Fruit fly (Drosophila melanogaster): ENCODE results near the gene neo.

Gene neo

DNA sequence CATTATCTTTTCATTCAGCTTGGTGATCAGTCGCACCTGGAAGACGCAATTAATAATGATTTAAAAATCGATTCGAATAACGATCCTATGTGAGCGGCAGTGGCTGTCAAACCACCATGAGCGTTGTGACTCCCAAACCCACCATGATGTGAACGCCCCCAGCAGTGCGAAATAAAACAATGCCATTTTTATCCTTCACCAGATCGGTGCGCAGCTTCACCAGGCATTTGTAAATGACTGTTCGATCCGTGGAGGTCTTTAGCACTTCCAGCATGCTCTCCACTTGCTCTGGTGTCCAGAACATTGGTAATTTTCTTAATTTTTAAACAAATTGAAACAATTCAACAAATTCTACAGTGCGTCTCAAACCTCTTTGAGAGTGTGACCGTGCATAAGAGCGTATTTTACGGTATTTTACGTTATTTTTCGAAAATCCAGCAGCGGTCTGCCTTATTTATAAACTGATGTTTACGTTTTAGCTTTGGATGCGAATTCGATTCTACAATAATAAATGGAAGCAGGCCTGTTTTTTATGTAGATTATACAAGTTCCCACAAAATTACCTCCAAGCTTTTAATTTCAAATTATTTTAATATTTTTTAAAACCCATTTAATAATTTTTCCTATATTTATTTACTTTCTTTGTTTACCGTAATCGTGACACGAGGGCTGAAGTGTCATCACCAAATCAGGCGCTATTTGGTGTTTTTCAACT lies 19.8 kb upstream of the neo start, which contains the start of the genes Rnb and Drice (continued):
- no peak for TF ChIP-seq pum (GFP tag; optimal IDR thresholded peaks at IDR 0.05)
- TF ChIP-seq CG14014 (GFP tag; IDR thresholded peaks at IDR 0.05): peak; percentile 48; the same call in 1 of the 2 replicates
- no peak for TF ChIP-seq D (optimal IDR thresholded peaks at IDR 0.05)
- no peak for TF ChIP-seq D (GFP tag; optimal IDR thresholded peaks at IDR 0.05)
- no peak for TF ChIP-seq Gsc (GFP tag; IDR thresholded peaks at IDR 0.05)
- 0 out of 3 replicates have a peak, but pooled peaks have one; percentile 51 for TF ChIP-seq gce (GFP tag; IDR thresholded peaks at IDR 0.05)
- TF ChIP-seq dan (GFP tag; IDR thresholded peaks at IDR 0.05): no peak
- peak; percentile 17 for TF ChIP-seq caup (GFP tag; optimal IDR thresholded peaks at IDR 0.05; ENCODE audit: severe bottlenecking)
- peak; percentile 10; the same call in 1 of the 2 replicates for TF ChIP-seq ttk (GFP tag; IDR thresholded peaks at IDR 0.05)
- TF ChIP-seq CG15073 (GFP tag; optimal IDR thresholded peaks at IDR 0.05): no peak
- TF ChIP-seq crp (GFP tag; optimal IDR thresholded peaks at IDR 0.05): peak in 1 of 2 experiments; percentile 2
- peak; percentile 28 for TF ChIP-seq fd3F (GFP tag; optimal IDR thresholded peaks at IDR 0.05)
- TF ChIP-seq CG17361 (GFP tag; IDR thresholded peaks at IDR 0.05): no peak; the same call in 1 of the 3 replicates
- 0 out of 2 replicates have a peak, but pooled peaks have one; percentile 15 for TF ChIP-seq CG9215 (GFP tag; IDR thresholded peaks at IDR 0.05)
- TF ChIP-seq nmo (GFP tag; optimal IDR thresholded peaks at IDR 0.05): peak; percentile 68
- peak; percentile 50 for TF ChIP-seq HHEX (GFP tag; optimal IDR thresholded peaks at IDR 0.05)
- no peak for TF ChIP-seq fd64A (GFP tag; optimal IDR thresholded peaks at IDR 0.05)
- peak; percentile 60 for TF ChIP-seq CG13424 (tag; optimal IDR thresholded peaks at IDR 0.05)
- TF ChIP-seq CG18476 (GFP tag; optimal IDR thresholded peaks at IDR 0.05): no peak
- no peak for TF ChIP-seq fu2 (GFP tag; optimal IDR thresholded peaks at IDR 0.05)
- peak; percentile 76 for TF ChIP-seq lbe (GFP tag; optimal IDR thresholded peaks at IDR 0.05)
- TF ChIP-seq Fer1 (GFP tag; optimal IDR thresholded peaks at IDR 0.05): peak; percentile 36
- peak; percentile 49; the same call in 1 of the 2 replicates for TF ChIP-seq CG11247 (GFP tag; IDR thresholded peaks at IDR 0.05)
- TF ChIP-seq CG16863 (GFP tag; optimal IDR thresholded peaks at IDR 0.05): no peak
- no peak for TF ChIP-seq CG4404 (GFP tag; IDR thresholded peaks at IDR 0.05)
- no peak for TF ChIP-seq nerfin-1 (tag; optimal IDR thresholded peaks at IDR 0.05)
- peak; percentile 68 for TF ChIP-seq amos (GFP tag; IDR thresholded peaks at IDR 0.05; ENCODE audit: partially characterized antibody)
- peak; percentile 45 for TF ChIP-seq grau (tag; optimal IDR thresholded peaks at IDR 0.05)
- TF ChIP-seq Bdp1 (GFP tag; optimal IDR thresholded peaks at IDR 0.05): no peak
- TF ChIP-seq BtbVII (GFP tag; optimal IDR thresholded peaks at IDR 0.05): no peak
- peak; percentile 99 for TF ChIP-seq CG6654 (GFP tag; optimal IDR thresholded peaks at IDR 0.05)
- TF ChIP-seq ATbp (GFP tag; optimal IDR thresholded peaks at IDR 0.05): no peak
- peak; percentile 26 for TF ChIP-seq Hsf (GFP tag; optimal IDR thresholded peaks at IDR 0.05)
- TF ChIP-seq NfI (GFP tag; optimal IDR thresholded peaks at IDR 0.05): peak; percentile 44
- peak; percentile 51 for TF ChIP-seq CG9817 (tag; optimal IDR thresholded peaks at IDR 0.05)
- no peak for TF ChIP-seq twi (tag; optimal IDR thresholded peaks at IDR 0.05)
- peak; percentile 48 for TF ChIP-seq lilli (GFP tag; optimal IDR thresholded peaks at IDR 0.05)
- peak; percentile 83 for TF ChIP-seq gfzf (GFP tag; optimal IDR thresholded peaks at IDR 0.05)
- peak; percentile 23 for TF ChIP-seq pho (GFP tag; optimal IDR thresholded peaks at IDR 0.05)
- TF ChIP-seq schlank (tag; optimal IDR thresholded peaks at IDR 0.05): no peak
- TF ChIP-seq CG7987 (GFP tag; optimal IDR thresholded peaks at IDR 0.05): peak; percentile 73
- TF ChIP-seq Ets97D (GFP tag; optimal IDR thresholded peaks at IDR 0.05): no peak
- TF ChIP-seq pfk (GFP tag; optimal IDR thresholded peaks at IDR 0.05): no peak
- TF ChIP-seq CG14965 (GFP tag; optimal IDR thresholded peaks at IDR 0.05; ENCODE audit: borderline replicate concordance): no peak
- peak; percentile 77 for TF ChIP-seq Sin3A (optimal IDR thresholded peaks at IDR 0.05)
- TF ChIP-seq insv (GFP tag; optimal IDR thresholded peaks at IDR 0.05): peak in 1 of 2 experiments; percentile 10
- TF ChIP-seq CG17802 (tag; optimal IDR thresholded peaks at IDR 0.05): peak; percentile 95
- 0 out of 3 replicates have a peak, but pooled peaks have one; percentile 45 for TF ChIP-seq CG7963 (GFP tag; IDR thresholded peaks at IDR 0.05; ENCODE audit: partially characterized antibody)
- TF ChIP-seq CG12299 (tag; optimal IDR thresholded peaks at IDR 0.05): no peak

Measured in whole organism, embryonic.